Worm (Caenorhabditis elegans) whole organism, midembryonic: Measurements from ENCODE around the gene F15H10.9.

Source experiments
- T22C8.4 ChIP-seq: fragments of 200-800 bp; sonication (Bioruptor generic); IDR thresholded peaks from 2 replicates; pipeline ENCODE4 v1.3.6; 2022; ENCODE audit warnings: missing genetic modification characterization, missing compliant biosample characterization
- cog-1 ChIP-seq: sonication (generic microtip); optimal IDR thresholded peaks from 2 replicates; lab custom pipeline; 2016; ENCODE audit warnings: missing genetic modification characterization, missing compliant biosample characterization
- flt-1 ChIP-seq: fragments of 200-800 bp; sonication (Bioruptor generic); IDR thresholded peaks from 2 replicates; pipeline ENCODE4 v1.3.6; 2022; ENCODE audit warnings: missing genetic modification characterization, missing compliant biosample characterization
- klf-2 ChIP-seq: fragments of 200-800 bp; sonication (Bioruptor generic); conservative IDR thresholded peaks from 2 replicates; pipeline ENCODE4 v1.3.6; 2022; ENCODE audit warnings: missing genetic modification reagents, missing genetic modification characterization, missing compliant biosample characterization
- med-1 ChIP-seq: sonication (generic microtip); optimal IDR thresholded peaks from 2 replicates; lab custom pipeline; 2017; ENCODE audit warnings: missing genetic modification characterization, mild to moderate bottlenecking, missing compliant biosample characterization, antibody characterized with exemption, missing genetic modification reagents; ENCODE audit not compliant: insufficient read depth
- tab-1 ChIP-seq: fragments of 200-800 bp; sonication (Bioruptor generic); IDR thresholded peaks from 2 replicates; pipeline ENCODE4 v1.3.6; 2022; ENCODE audit warnings: missing genetic modification characterization, missing compliant biosample characterization
- ztf-29 ChIP-seq: fragments of 200-800 bp; sonication (Bioruptor generic); IDR thresholded peaks from 2 replicates; pipeline ENCODE4 v1.3.6; 2022; ENCODE audit warnings: missing genetic modification reagents, missing genetic modification characterization, missing compliant biosample characterization

ce11 chrV:10435198-10435597 lies 20.7 kb upstream of the F15H10.9 start:
- no peak for TF ChIP-seq tab-1 (GFP tag; lab: Robert Waterston, UW)
- TF ChIP-seq flt-1 (GFP tag; lab: Robert Waterston, UW) = no peak
- TF ChIP-seq med-1 = no peak
- TF ChIP-seq cog-1 (tag; lab: Kevin White, UChicago) = no peak
- no peak for TF ChIP-seq klf-2 (GFP tag; lab: Robert Waterston, UW)
- TF ChIP-seq T22C8.4 (GFP tag; lab: Robert Waterston, UW) = no peak
- no peak for TF ChIP-seq ztf-29 (GFP tag; lab: Robert Waterston, UW)
